Fruit fly (Drosophila melanogaster) whole organism, prepupa: ENCODE measurements around the gene Jon65Ai.

Experiments
- CG8119 ChIP-seq: fragments of 200-800 bp; sonication (Bioruptor generic); IDR thresholded peaks from 3 replicates; pipeline ENCODE4 v1.3.6; 2022; ENCODE audit warnings: missing biosample characterization, missing genetic modification characterization
- CG9139 ChIP-seq: fragments of 200-800 bp; sonication (Bioruptor generic); optimal IDR thresholded peaks from 3 replicates; lab custom pipeline; 2017; ENCODE audit warnings: missing biosample characterization, mild to moderate bottlenecking, missing genetic modification characterization
- Eip75B ChIP-seq: fragments of 200-800 bp; sonication (Bioruptor generic); optimal IDR thresholded peaks from 3 replicates; lab custom pipeline; 2016; ENCODE audit warnings: missing biosample characterization, missing genetic modification characterization
- Hr4 ChIP-seq: fragments of 200-800 bp; sonication (Bioruptor generic); optimal IDR thresholded peaks from 3 replicates; lab custom pipeline; 2016; ENCODE audit warnings: missing biosample characterization, missing genetic modification characterization

dm6 chr3L:6068178-6068577, 13.9 kb upstream of the Jon65Ai start:
- no peak for TF ChIP-seq Eip75B (GFP tag; lab: Kevin White, UChicago)
- no peak for TF ChIP-seq Hr4
- no peak for TF ChIP-seq CG8119 (GFP tag; lab: Robert Waterston, UW)
- TF ChIP-seq CG9139 (GFP tag; lab: Kevin White, UChicago), result no peak
